Fruit fly (Drosophila melanogaster): ENCODE results near the gene Josd.
A peak's percentile ranks its signal among the peaks of the same experiment; 100 is the strongest.

The Josd gene

dm6 chrX:6295129-6295539 is 34.2 kb downstream of the Josd start, which contains the start of the genes CG15891 and CG3815 (continued):
- peak; percentile 24 to 36 for TF ChIP-seq tll (GFP tag; optimal IDR thresholded peaks at IDR 0.05)
- TF ChIP-seq Mad (GFP tag; optimal IDR thresholded peaks at IDR 0.05): peak; percentile 12
- no peak for TF ChIP-seq CG8281 (tag; optimal IDR thresholded peaks at IDR 0.05)
- no peak for TF ChIP-seq CG6813 (GFP tag; optimal IDR thresholded peaks at IDR 0.05)
- TF ChIP-seq Fer2 (tag; optimal IDR thresholded peaks at IDR 0.05): peak; percentile 41
- peak; percentile 25 for TF ChIP-seq fd3F (GFP tag; optimal IDR thresholded peaks at IDR 0.05)
- peak; percentile 93 for TF ChIP-seq ewg (GFP tag; optimal IDR thresholded peaks at IDR 0.05)
- TF ChIP-seq CG33557 (GFP tag; optimal IDR thresholded peaks at IDR 0.05): peak; percentile 61
- TF ChIP-seq CG7786 (GFP tag; optimal IDR thresholded peaks at IDR 0.05): peak; percentile 45
- peak; percentile 53 for TF ChIP-seq MESR4 (GFP tag; optimal IDR thresholded peaks at IDR 0.05)
- TF ChIP-seq CG4730 (GFP tag; IDR thresholded peaks at IDR 0.05): peak; percentile 31; the same call in 1 of the 2 replicates
- no peak for TF ChIP-seq pan (optimal IDR thresholded peaks at IDR 0.05)
- TF ChIP-seq pan (GFP tag; optimal IDR thresholded peaks at IDR 0.05 in 1 of 2, IDR thresholded peaks at IDR 0.05 in 1 of 2): peak in 1 of 2 experiments; percentile 7
- no peak for TF ChIP-seq dati (GFP tag; IDR thresholded peaks at IDR 0.05)
- peak; percentile 54 for TF ChIP-seq amos (GFP tag; IDR thresholded peaks at IDR 0.05; ENCODE audit: partially characterized antibody)
- TF ChIP-seq CG6689 (GFP tag; IDR thresholded peaks at IDR 0.05): no peak; the same call in 1 of the 2 replicates
- peak; percentile 80 for TF ChIP-seq CG9797 (GFP tag; optimal IDR thresholded peaks at IDR 0.05)
- 0 out of 3 replicates have a peak, but pooled peaks have one; percentile 27 for TF ChIP-seq ken (GFP tag; IDR thresholded peaks at IDR 0.05)
- peak; percentile 36 for TF ChIP-seq HLH54F (GFP tag; optimal IDR thresholded peaks at IDR 0.05)
- TF ChIP-seq Abd-B (GFP tag; optimal IDR thresholded peaks at IDR 0.05): peak; percentile 54
- TF ChIP-seq tgo (GFP tag; IDR thresholded peaks at IDR 0.05): peak; percentile 49; the same call in 1 of the 3 replicates
- no peak for TF ChIP-seq prd (optimal IDR thresholded peaks at IDR 0.05)
- TF ChIP-seq prd (GFP tag; IDR thresholded peaks at IDR 0.05): peak; percentile 71
- peak; percentile 32; the same call in 1 of the 2 replicates for TF ChIP-seq vvl (GFP tag; IDR thresholded peaks at IDR 0.05)
- peak; percentile 23 for TF ChIP-seq CG8944 (GFP tag; optimal IDR thresholded peaks at IDR 0.05)
- peak; percentile 67 for TF ChIP-seq Dref (GFP tag; IDR thresholded peaks at IDR 0.05)
- peak; percentile 35; the same call in 2 of the 4 replicates for TF ChIP-seq Gug (GFP tag; IDR thresholded peaks at IDR 0.05)
- TF ChIP-seq kay (GFP tag; optimal IDR thresholded peaks at IDR 0.05): no peak
- TF ChIP-seq btn (GFP tag; optimal IDR thresholded peaks at IDR 0.05): no peak
- TF ChIP-seq HLH4C (GFP tag; IDR thresholded peaks at IDR 0.05; ENCODE audit: partially characterized antibody): 0 out of 3 replicates have a peak, but pooled peaks have one; percentile 35
- peak; percentile 27 for TF ChIP-seq wek (GFP tag; optimal IDR thresholded peaks at IDR 0.05)
- no peak for TF ChIP-seq Usf (GFP tag; optimal IDR thresholded peaks at IDR 0.05)
- TF ChIP-seq jing (GFP tag; optimal IDR thresholded peaks at IDR 0.05): no peak
- peak; percentile 47 for TF ChIP-seq pho (GFP tag; optimal IDR thresholded peaks at IDR 0.05)
- TF ChIP-seq CG1792 (GFP tag; optimal IDR thresholded peaks at IDR 0.05): peak; percentile 25
- TF ChIP-seq CG4854 (GFP tag; optimal IDR thresholded peaks at IDR 0.05): no peak
- no peak for TF ChIP-seq CG1024 (GFP tag; IDR thresholded peaks at IDR 0.05)
- no peak for TF ChIP-seq CG10543 (GFP tag; optimal IDR thresholded peaks at IDR 0.05)
- TF ChIP-seq CG10147 (GFP tag; optimal IDR thresholded peaks at IDR 0.05): peak; percentile 42
- TF ChIP-seq C15 (GFP tag; IDR thresholded peaks at IDR 0.05): no peak
- TF ChIP-seq CG42726 (GFP tag; IDR thresholded peaks at IDR 0.05; ENCODE audit: partially characterized antibody): 0 out of 2 replicates have a peak, but pooled peaks have one; percentile 8
- TF ChIP-seq CG10462 (GFP tag; optimal IDR thresholded peaks at IDR 0.05): no peak
- TF ChIP-seq dysf (GFP tag; IDR thresholded peaks at IDR 0.05): peak; percentile 61; the same call in 2 of the 3 replicates
- TF ChIP-seq CG1233 (GFP tag; optimal IDR thresholded peaks at IDR 0.05): no peak
- TF ChIP-seq CG10565 (GFP tag; optimal IDR thresholded peaks at IDR 0.05): no peak
- no peak for TF ChIP-seq CG5245 (GFP tag; optimal IDR thresholded peaks at IDR 0.05)
- no peak for TF ChIP-seq sqz (GFP tag; optimal IDR thresholded peaks at IDR 0.05)
- TF ChIP-seq da (GFP tag; optimal IDR thresholded peaks at IDR 0.05): no peak
- no peak for TF ChIP-seq CG11504 (tag; optimal IDR thresholded peaks at IDR 0.05)
- TF ChIP-seq PHDP (tag; optimal IDR thresholded peaks at IDR 0.05): no peak
